Fruit fly (Drosophila melanogaster): Measurements from ENCODE around the gene Tango6.

- no peak for TF ChIP-seq CTCF (optimal IDR thresholded peaks at IDR 0.05)
- no peak for TF ChIP-seq CG8478 (optimal IDR thresholded peaks at IDR 0.05)
Observed at dm6 chr2L:18948724-18949108, 20.1 kb upstream of the Tango6 start, which contains the start of gene CG10428.

All from S2 (cell line).